Worm (Caenorhabditis elegans) whole organism, L2 larva: Measurements from ENCODE around the gene C13A2.1.
"Not testable (repeated sequence)": the region's sequence is repeated elsewhere in the genome, so short reads cannot be mapped to it uniquely, and the experiment has no call there.

Experiments used
- C34F6.9 ChIP-seq: fragments of 150-350 bp; optimal IDR thresholded peaks from 2 replicates; lab custom pipeline; 2014; ENCODE audit warnings: missing biosample characterization, missing genetic modification characterization
- F13H6.1 ChIP-seq: sonication (generic microtip); optimal IDR thresholded peaks from 2 replicates; lab custom pipeline; 2016; ENCODE audit warnings: missing genetic modification characterization, missing compliant biosample characterization
- R02D3.7 ChIP-seq: fragments of 150-350 bp; optimal IDR thresholded peaks from 2 replicates; lab custom pipeline; 2014; ENCODE audit warnings: missing biosample characterization, missing genetic modification characterization
- Y55F3AM.14 ChIP-seq: fragments of 200-800 bp; sonication (Bioruptor generic); optimal IDR thresholded peaks from 2 replicates; lab custom pipeline; 2018; ENCODE audit warnings: mild to moderate bottlenecking, missing genetic modification characterization, missing compliant biosample characterization
- alr-1 ChIP-seq: fragments of 150-350 bp; optimal IDR thresholded peaks from 2 replicates; lab custom pipeline; 2014; ENCODE audit warnings: missing biosample characterization, missing genetic modification characterization
- aly-2 ChIP-seq: fragments of 150-350 bp; optimal IDR thresholded peaks from 2 replicates; lab custom pipeline; 2014; ENCODE audit warnings: missing biosample characterization, missing genetic modification characterization
- blmp-1 ChIP-seq: sonication (generic microtip); optimal IDR thresholded peaks from 2 replicates; lab custom pipeline; 2017; ENCODE audit warnings: missing genetic modification characterization, mild to moderate bottlenecking, missing compliant biosample characterization, antibody characterized with exemption, moderate library complexity; ENCODE audit not compliant: insufficient read depth
- ceh-16 ChIP-seq: fragments of 150-350 bp; optimal IDR thresholded peaks from 2 replicates; lab custom pipeline; 2014; ENCODE audit warnings: missing biosample characterization, missing genetic modification characterization
- ceh-82 ChIP-seq: fragments of 150-350 bp; optimal IDR thresholded peaks from 2 replicates; lab custom pipeline; 2014; ENCODE audit warnings: missing biosample characterization, missing genetic modification characterization
- dmd-4 ChIP-seq: sonication (generic microtip); optimal IDR thresholded peaks from 2 replicates; lab custom pipeline; 2017; ENCODE audit warnings: missing biosample characterization, missing genetic modification characterization
- elt-1 ChIP-seq: fragments of 150-350 bp; optimal IDR thresholded peaks from 2 replicates; lab custom pipeline; 2014; ENCODE audit warnings: missing biosample characterization, missing genetic modification characterization
- elt-3 ChIP-seq: sonication (generic microtip); optimal IDR thresholded peaks from 2 replicates; lab custom pipeline; 2017; ENCODE audit warnings: missing biosample characterization, missing genetic modification characterization
- fos-1 ChIP-seq: fragments of 150-350 bp; optimal IDR thresholded peaks from 2 replicates; lab custom pipeline; 2014; ENCODE audit warnings: missing biosample characterization, missing genetic modification characterization
- gmeb-1 ChIP-seq: fragments of 150-350 bp; optimal IDR thresholded peaks from 2 replicates; lab custom pipeline; 2014; ENCODE audit warnings: missing biosample characterization, missing genetic modification characterization
- lin-13 ChIP-seq: fragments of 150-350 bp; optimal IDR thresholded peaks from 2 replicates; lab custom pipeline; 2014; ENCODE audit warnings: missing biosample characterization, missing genetic modification reagents, missing genetic modification characterization
- lin-39 ChIP-seq: fragments of 150-350 bp; optimal IDR thresholded peaks from 2 replicates; lab custom pipeline; 2014; ENCODE audit warnings: missing biosample characterization, missing genetic modification reagents, missing genetic modification characterization
- lsy-2 ChIP-seq, 2 experiments: fragments of 150-350 bp in 1 of 2; sonication (generic microtip) in 1 of 2; optimal IDR thresholded peaks; 2 replicates each; lab custom pipeline; 2014 to 2017; ENCODE audit warnings: missing biosample characterization in 2 of 2, missing genetic modification characterization in 2 of 2
- mab-5 ChIP-seq: fragments of 150-350 bp; optimal IDR thresholded peaks from 2 replicates; lab custom pipeline; 2014; ENCODE audit warnings: missing biosample characterization, missing genetic modification characterization
- mbf-1 ChIP-seq: sonication (generic microtip); optimal IDR thresholded peaks from 2 replicates; lab custom pipeline; 2017; ENCODE audit warnings: missing biosample characterization, missing genetic modification characterization
- mdl-1 ChIP-seq, 2 experiments: fragments of 150-350 bp in 1 of 2; sonication (generic microtip) in 1 of 2; optimal IDR thresholded peaks; 2 replicates each; lab custom pipeline; 2017; ENCODE audit warnings: missing biosample characterization in 2 of 2, missing genetic modification characterization in 2 of 2
- nhr-12 ChIP-seq: fragments of 150-350 bp; optimal IDR thresholded peaks from 2 replicates; lab custom pipeline; 2014; ENCODE audit warnings: missing biosample characterization, missing genetic modification characterization
- nhr-129 ChIP-seq: fragments of 150-350 bp; optimal IDR thresholded peaks from 2 replicates; lab custom pipeline; 2014; ENCODE audit warnings: missing biosample characterization, missing genetic modification characterization
- nhr-21 ChIP-seq: fragments of 150-350 bp; optimal IDR thresholded peaks from 2 replicates; lab custom pipeline; 2014; ENCODE audit warnings: missing biosample characterization, missing genetic modification characterization
- nhr-23 ChIP-seq: fragments of 150-350 bp; optimal IDR thresholded peaks from 2 replicates; lab custom pipeline; 2014; ENCODE audit warnings: missing biosample characterization, missing genetic modification reagents, missing genetic modification characterization
- nhr-237 ChIP-seq: fragments of 150-350 bp; optimal IDR thresholded peaks from 2 replicates; lab custom pipeline; 2014; ENCODE audit warnings: missing biosample characterization, missing genetic modification characterization
- nhr-6 ChIP-seq: fragments of 150-350 bp; optimal IDR thresholded peaks from 2 replicates; lab custom pipeline; 2014; ENCODE audit warnings: missing biosample characterization, missing genetic modification characterization
- nhr-77 ChIP-seq: fragments of 150-350 bp; optimal IDR thresholded peaks from 2 replicates; lab custom pipeline; 2014; ENCODE audit warnings: missing biosample characterization, missing genetic modification characterization
- sem-4 ChIP-seq: fragments of 150-350 bp; optimal IDR thresholded peaks from 2 replicates; lab custom pipeline; 2014; ENCODE audit warnings: missing biosample characterization, missing genetic modification reagents, missing genetic modification characterization
- sma-3 ChIP-seq: sonication (generic microtip); optimal IDR thresholded peaks from 2 replicates; lab custom pipeline; 2016; ENCODE audit warnings: missing genetic modification reagents, missing genetic modification characterization, missing compliant biosample characterization
- sma-9 ChIP-seq, 2 experiments: fragments of 150-350 bp in 1 of 2; sonication (generic microtip) in 1 of 2; optimal IDR thresholded peaks; 2 replicates each; lab custom pipeline; 2014 to 2016; ENCODE audit warnings: missing genetic modification characterization in 2 of 2, mild to moderate bottlenecking in 1 of 2, missing biosample characterization in 1 of 2, missing compliant biosample characterization in 1 of 2, missing genetic modification reagents in 1 of 2, moderate library complexity in 1 of 2
- snpc-4 ChIP-seq: fragments of 150-350 bp; optimal IDR thresholded peaks from 2 replicates; lab custom pipeline; 2014; ENCODE audit warnings: missing biosample characterization, missing genetic modification characterization
- unc-55 ChIP-seq: fragments of 150-350 bp; sonication (generic microtip); optimal IDR thresholded peaks from 3 replicates; lab custom pipeline; 2014; ENCODE audit warnings: missing biosample characterization, missing genetic modification reagents, missing genetic modification characterization
- unc-62 ChIP-seq: fragments of 150-350 bp; optimal IDR thresholded peaks from 2 replicates; lab custom pipeline; 2014; ENCODE audit warnings: missing biosample characterization, missing genetic modification reagents, missing genetic modification characterization
- ztf-1 ChIP-seq: fragments of 200-800 bp; sonication (Bioruptor generic); conservative IDR thresholded peaks from 2 replicates; pipeline ENCODE4 v1.3.6; 2022; ENCODE audit warnings: missing genetic modification characterization, missing compliant biosample characterization

The C13A2.1 gene

ce11 chrV:7304506-7304905 is 15.7 kb downstream of the C13A2.1 start, which contains the start of gene F07G11.2:
F07G11.2 (plus strand) TSS chrV:7304806.
- TF ChIP-seq nhr-237; dmd-4 (tag; lab: Kevin White, UChicago); R02D3.7 (tag; lab: Kevin White, UChicago): not testable (repeated sequence)

ce11 chrV:7307089-7307488 is 18.3 kb downstream of the C13A2.1 start, which contains the start of gene F07G11.1:
F07G11.1 (plus strand) TSS chrV:7307389.
- TF ChIP-seq lin-39 (tag; lab: Kevin White, UChicago) (no peak), C34F6.9 (tag; lab: Kevin White, UChicago) (no peak), lin-13 (GFP tag; lab: Kevin White, UChicago) (no peak), gmeb-1 (tag; lab: Kevin White, UChicago) (no peak), dmd-4 (tag; lab: Kevin White, UChicago) (no peak), F13H6.1 (tag; lab: Kevin White, UChicago) (no peak), unc-55 (GFP tag; lab: Kevin White, UChicago) (no peak), Y55F3AM.14 (GFP tag; lab: Kevin White, UChicago) (no peak), R02D3.7 (tag; lab: Kevin White, UChicago) (no peak)
- TF ChIP-seq, all 48 proteins: peak for 0

ce11 chrV:7313233-7313632 is 24.4 kb downstream of the C13A2.1 start, which contains the start of gene srx-6:
srx-6 (minus strand) TSS chrV:7313333.
- no peak for TF ChIP-seq snpc-4
- no peak for TF ChIP-seq nhr-21 (tag; lab: Kevin White, UChicago)
- TF ChIP-seq nhr-12 (tag; lab: Kevin White, UChicago) = no peak
- no peak for TF ChIP-seq unc-62 (GFP tag; lab: Kevin White, UChicago)
- TF ChIP-seq mbf-1 (tag; lab: Kevin White, UChicago) = no peak
- no peak for TF ChIP-seq fos-1
- no peak for TF ChIP-seq elt-1
- no peak for TF ChIP-seq nhr-129 (tag; lab: Kevin White, UChicago)
- no peak for TF ChIP-seq alr-1
- no peak for TF ChIP-seq sma-3 (GFP tag; lab: Kevin White, UChicago)
- TF ChIP-seq R02D3.7 (tag; lab: Kevin White, UChicago) = no peak

ce11 chrV:7320909-7321308 is 32.1 kb downstream of the C13A2.1 start, which contains the start of gene lmd-4:
lmd-4 (minus strand) TSS chrV:7321009.
- no peak for TF ChIP-seq nhr-129 (tag; lab: Kevin White, UChicago)
- no peak for TF ChIP-seq lin-13 (GFP tag; lab: Kevin White, UChicago)
- no peak for TF ChIP-seq ceh-16 (tag; lab: Kevin White, UChicago)
- no peak for TF ChIP-seq mab-5 (tag; lab: Kevin White, UChicago)

DNA sequence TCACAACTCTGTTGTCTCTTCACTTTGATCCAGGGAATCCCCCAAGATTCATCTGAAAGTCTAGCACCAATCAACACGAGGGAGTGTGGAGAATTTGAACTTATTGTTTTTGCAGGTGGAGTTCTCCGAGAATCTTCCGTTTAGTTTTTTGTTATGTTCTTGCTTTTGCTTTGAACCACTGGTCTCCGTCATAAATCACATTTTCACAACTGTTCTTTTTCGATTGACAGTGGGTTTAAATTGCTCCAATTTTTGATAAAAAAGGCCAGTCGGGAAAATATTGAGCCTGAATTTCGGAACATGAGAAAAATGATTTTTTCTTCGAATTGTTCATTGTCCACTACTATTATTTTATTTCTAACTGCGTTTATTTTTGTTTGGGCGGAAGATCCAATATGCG is 33.1 kb downstream of the C13A2.1 start, which contains the start of gene F10G2.10:
Gene F10G2.10 (plus strand): TSS at position 301 of the 400 bp plus-strand sequence.
- TF ChIP-seq Y55F3AM.14 (GFP tag; lab: Kevin White, UChicago) (no peak), aly-2 (tag; lab: Kevin White, UChicago) (no peak), elt-3 (tag; lab: Kevin White, UChicago) (no peak), mdl-1 (tag; optimal IDR thresholded peaks at IDR 0.05; lab: Kevin White, UChicago) (no peak), blmp-1 (tag; lab: Kevin White, UChicago) (no peak), sem-4 (tag; lab: Kevin White, UChicago) (no peak), C34F6.9 (tag; lab: Kevin White, UChicago) (no peak), gmeb-1 (tag; lab: Kevin White, UChicago) (no peak), nhr-23 (tag; lab: Kevin White, UChicago) (no peak), dmd-4 (tag; lab: Kevin White, UChicago) (no peak), ceh-82 (no peak), nhr-237 (no peak), unc-62 (GFP tag; lab: Kevin White, UChicago) (no peak), sma-9 (GFP tag; optimal IDR thresholded peaks at IDR 0.05; lab: Kevin White, UChicago) (no peak), sma-9 (tag; optimal IDR thresholded peaks at IDR 0.05; lab: Kevin White, UChicago) (no peak), lsy-2 (tag; optimal IDR thresholded peaks at IDR 0.05; lab: Kevin White, UChicago) (no peak), nhr-77 (tag; lab: Kevin White, UChicago) (no peak), nhr-6 (tag; lab: Kevin White, UChicago) (no peak), ztf-1 (no peak)
- TF ChIP-seq, all 48 proteins: peak for 0
